Worm (Caenorhabditis elegans) whole organism, L4 larva: Measurements from ENCODE around the gene syf-3.

Experiments
- F44E2.7 ChIP-seq: fragments of 200-800 bp; sonication (Bioruptor generic); IDR thresholded peaks from 2 replicates; pipeline ENCODE4 v2.1.2; 2022; ENCODE audit warnings: missing genetic modification characterization, missing compliant biosample characterization
- T20F7.1 ChIP-seq: fragments of 200-800 bp; sonication (Bioruptor generic); optimal IDR thresholded peaks from 2 replicates; lab custom pipeline; 2018; ENCODE audit warnings: mild to moderate bottlenecking, missing genetic modification characterization, missing compliant biosample characterization
- Y5F2A.4 ChIP-seq: fragments of 200-800 bp; sonication (Bioruptor generic); optimal IDR thresholded peaks from 2 replicates; lab custom pipeline; 2018; ENCODE audit warnings: mild to moderate bottlenecking, missing genetic modification characterization, missing compliant biosample characterization
- aha-1 ChIP-seq: fragments of 150-350 bp; peaks from one replicate; lab custom pipeline; 2014; ENCODE audit warnings: missing biosample characterization, missing genetic modification characterization
- ceh-20 ChIP-seq: fragments of 200-800 bp; sonication (Bioruptor generic); IDR thresholded peaks from 2 replicates; pipeline ENCODE4 v1.3.6; 2022; ENCODE audit warnings: missing genetic modification reagents, missing genetic modification characterization, missing compliant biosample characterization
- ceh-44 ChIP-seq: fragments of 200-800 bp; sonication (Bioruptor generic); IDR thresholded peaks from 2 replicates; pipeline ENCODE4 v1.3.6; 2022; ENCODE audit warnings: missing genetic modification reagents, missing genetic modification characterization, missing compliant biosample characterization
- ctbp-1 ChIP-seq: fragments of 200-800 bp; sonication (Bioruptor generic); IDR thresholded peaks from 2 replicates; pipeline ENCODE4 v1.3.6; 2022; ENCODE audit warnings: missing genetic modification reagents, missing genetic modification characterization, missing compliant biosample characterization
- daf-16 ChIP-seq, 3 experiments: sonication (generic microtip); optimal IDR thresholded peaks; 2 replicates each; lab custom pipeline; 2016 to 2017; ENCODE audit warnings: missing genetic modification characterization in 3 of 3, missing genetic modification reagents in 3 of 3, mild to moderate bottlenecking in 2 of 3, missing compliant biosample characterization in 2 of 3, missing biosample characterization in 1 of 3, moderate library complexity in 1 of 3
- daf-8 ChIP-seq: fragments of 200-800 bp; sonication (Bioruptor generic); IDR thresholded peaks from 2 replicates; pipeline ENCODE4 v1.3.6; 2022; ENCODE audit warnings: missing genetic modification characterization, missing compliant biosample characterization
- hif-1 ChIP-seq, 2 experiments: sonication (generic microtip); optimal IDR thresholded peaks; 2 replicates each; lab custom pipeline; 2016 to 2017; ENCODE audit warnings: missing compliant biosample characterization in 2 of 2, missing genetic modification characterization in 2 of 2, missing genetic modification reagents in 2 of 2, missing genotype in 2 of 2, mild to moderate bottlenecking in 1 of 2
- hlh-30 ChIP-seq: sonication (generic microtip); optimal IDR thresholded peaks from 2 replicates; lab custom pipeline; 2017; ENCODE audit warnings: antibody characterized with exemption, mild to moderate bottlenecking, missing genetic modification characterization, missing compliant biosample characterization; ENCODE audit not compliant: insufficient read depth
- lin-15B ChIP-seq: fragments of 150-350 bp; sonication (generic microtip); optimal IDR thresholded peaks from 3 replicates; lab custom pipeline; 2014; ENCODE audit warnings: missing biosample characterization, missing genetic modification characterization
- lin-38 ChIP-seq: fragments of 200-800 bp; sonication (Bioruptor generic); IDR thresholded peaks from 2 replicates; pipeline ENCODE4 v1.3.6; 2022; ENCODE audit warnings: missing genetic modification reagents, missing genetic modification characterization, missing compliant biosample characterization
- lin-39 ChIP-seq: fragments of 150-350 bp; optimal IDR thresholded peaks from 2 replicates; lab custom pipeline; 2014; ENCODE audit warnings: missing biosample characterization, missing genetic modification reagents, missing genetic modification characterization
- lsy-2 ChIP-seq, 2 experiments: fragments of 150-350 bp in 1 of 2; sonication (generic microtip) in 1 of 2; optimal IDR thresholded peaks; 2 replicates each; lab custom pipeline; 2014 to 2017; ENCODE audit warnings: missing biosample characterization in 2 of 2, missing genetic modification characterization in 2 of 2
- madf-9 ChIP-seq: fragments of 200-800 bp; sonication (Bioruptor generic); conservative IDR thresholded peaks from 2 replicates; pipeline ENCODE4 v1.3.6; 2022; ENCODE audit warnings: missing genetic modification reagents, missing genetic modification characterization, missing compliant biosample characterization
- mdl-1 ChIP-seq, 2 experiments: fragments of 150-350 bp in 1 of 2; sonication (generic microtip) in 1 of 2; optimal IDR thresholded peaks; 2 replicates each; lab custom pipeline; 2014 to 2017; ENCODE audit warnings: missing biosample characterization in 2 of 2, missing genetic modification characterization in 2 of 2
- mep-1 ChIP-seq: fragments of 150-350 bp; sonication (generic microtip); optimal IDR thresholded peaks from 3 replicates; lab custom pipeline; 2014; ENCODE audit warnings: missing biosample characterization, missing genetic modification characterization
- mxl-2 ChIP-seq: fragments of 200-800 bp; sonication (Bioruptor generic); conservative IDR thresholded peaks from 2 replicates; pipeline ENCODE4 v1.3.6; 2022; ENCODE audit warnings: missing genetic modification reagents, missing genetic modification characterization, missing compliant biosample characterization
- nhr-237 ChIP-seq: sonication (generic microtip); optimal IDR thresholded peaks from 2 replicates; lab custom pipeline; 2017; ENCODE audit warnings: missing biosample characterization, missing genetic modification characterization
- nhr-25 ChIP-seq: sonication (generic microtip); optimal IDR thresholded peaks from 2 replicates; lab custom pipeline; 2017; ENCODE audit warnings: missing genetic modification characterization, mild to moderate bottlenecking, missing compliant biosample characterization, antibody characterized with exemption, moderate library complexity, borderline replicate concordance; ENCODE audit not compliant: insufficient read depth
- nhr-28 ChIP-seq: fragments of 150-350 bp; optimal IDR thresholded peaks from 2 replicates; lab custom pipeline; 2014; ENCODE audit warnings: missing biosample characterization, missing genetic modification characterization
- nhr-42 ChIP-seq: fragments of 200-800 bp; sonication (Bioruptor generic); IDR thresholded peaks from 2 replicates; pipeline ENCODE4 v1.3.6; 2022; ENCODE audit warnings: missing genetic modification characterization, missing compliant biosample characterization
- nhr-76 ChIP-seq: fragments of 150-350 bp; optimal IDR thresholded peaks from 2 replicates; lab custom pipeline; 2014; ENCODE audit warnings: missing biosample characterization, missing genetic modification characterization
- rbr-2 ChIP-seq: sonication (generic microtip); optimal IDR thresholded peaks from 2 replicates; lab custom pipeline; 2016; ENCODE audit warnings: missing genotype, missing genetic modification characterization, missing compliant biosample characterization
- snpc-1.2 ChIP-seq: fragments of 200-800 bp; sonication (Bioruptor generic); IDR thresholded peaks from 2 replicates; pipeline ENCODE4 v1.3.6; 2022; ENCODE audit warnings: missing genetic modification reagents, missing genetic modification characterization, missing compliant biosample characterization
- vab-7 ChIP-seq: fragments of 200-800 bp; sonication (Bioruptor generic); IDR thresholded peaks from 2 replicates; pipeline ENCODE4 v1.3.6; 2022; ENCODE audit warnings: missing genetic modification reagents, missing genetic modification characterization, missing compliant biosample characterization
- zfp-2 ChIP-seq: sonication (generic microtip); optimal IDR thresholded peaks from 2 replicates; lab custom pipeline; 2016; ENCODE audit warnings: mild to moderate bottlenecking, missing genetic modification characterization, missing compliant biosample characterization
- zfp-3 ChIP-seq: fragments of 200-800 bp; sonication (Bioruptor generic); conservative IDR thresholded peaks from 2 replicates; pipeline ENCODE4 v1.3.6; 2022; ENCODE audit warnings: missing genetic modification reagents, missing genetic modification characterization, missing compliant biosample characterization

syf-3 gene

DNA sequence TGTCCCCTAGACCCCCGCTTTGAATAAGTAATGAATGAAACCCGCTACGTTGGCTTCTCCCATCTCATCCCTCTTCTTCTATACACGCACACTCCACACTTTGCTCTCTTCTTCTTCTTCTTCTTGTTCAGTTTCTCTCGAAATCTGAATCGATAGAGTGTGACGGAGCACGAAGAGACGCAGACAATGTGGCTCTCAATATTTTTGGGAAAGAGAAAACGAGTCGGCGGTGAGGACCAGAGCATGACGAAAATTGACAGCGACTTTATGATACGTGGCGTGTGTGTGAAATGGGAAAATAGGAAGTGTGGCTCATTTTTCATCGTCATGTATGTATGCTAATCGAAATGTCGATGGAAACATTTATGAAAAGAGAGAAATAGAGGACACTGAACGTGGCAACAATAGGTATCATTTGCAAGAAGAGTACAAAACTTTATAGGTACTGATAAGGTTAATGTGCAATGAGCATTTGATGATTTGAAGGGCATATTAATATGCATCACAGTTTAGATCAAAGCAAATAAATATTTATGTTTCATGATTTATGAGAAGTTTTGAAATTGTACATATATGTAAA, 51.8 kb downstream of the syf-3 start (continued):
- TF ChIP-seq vab-7 (GFP tag; lab: Robert Waterston, UW) (no peak), ceh-20 (GFP tag; lab: Robert Waterston, UW) (peak; percentile 49; the same call in 1 of the 2 replicates), aha-1 (tag; lab: Kevin White, UChicago) (peak; percentile 96), hif-1 (tag; optimal IDR thresholded peaks at IDR 0.05; lab: Kevin White, UChicago) (peak in 1 of 2 experiments; percentile 7), hlh-30 (tag; lab: Kevin White, UChicago) (peak; percentile 78), mdl-1 (tag; optimal IDR thresholded peaks at IDR 0.05; lab: Kevin White, UChicago) (peak in 1 of 2 experiments; percentile 43), rbr-2 (peak; percentile 49), T20F7.1 (GFP tag; lab: Kevin White, UChicago) (peak; percentile 30), lsy-2 (tag; optimal IDR thresholded peaks at IDR 0.05; lab: Kevin White, UChicago) (peak in 1 of 2 experiments; percentile 53), nhr-25 (tag; lab: Kevin White, UChicago) (no peak), zfp-3 (GFP tag; lab: Robert Waterston, UW) (no peak), mxl-2 (no peak), zfp-2 (tag; lab: Kevin White, UChicago) (no peak), lin-15B (no peak), lin-38 (GFP tag; lab: Robert Waterston, UW) (no peak), nhr-42 (GFP tag; lab: Robert Waterston, UW) (no peak), Y5F2A.4 (no peak), nhr-76 (tag; lab: Kevin White, UChicago) (no peak), snpc-1.2 (GFP tag; lab: Robert Waterston, UW) (no peak), F44E2.7 (GFP tag; lab: Robert Waterston, UW) (no peak), mep-1 (tag; lab: Kevin White, UChicago) (peak; percentile 67), nhr-237 (tag; lab: Kevin White, UChicago) (no peak), nhr-28 (tag; lab: Kevin White, UChicago) (peak; percentile 80), daf-8 (no peak), ctbp-1 (GFP tag; lab: Robert Waterston, UW) (peak; percentile 56; the same call in 1 of the 2 replicates), lin-39 (tag; lab: Kevin White, UChicago) (no peak), madf-9 (no peak), ceh-44 (GFP tag; lab: Robert Waterston, UW) (no peak), daf-16 (GFP tag; optimal IDR thresholded peaks at IDR 0.05; lab: Kevin White, UChicago) (no peak), daf-16 (tag; optimal IDR thresholded peaks at IDR 0.05; lab: Kevin White, UChicago) (peak; percentile 68)
